Worm (Caenorhabditis elegans) whole organism, midembryonic: ENCODE results near the gene dnj-13.
A peak's percentile ranks its signal among the peaks of the same experiment; 100 is the strongest.

Experiments
- T22C8.4 ChIP-seq: fragments of 200-800 bp; sonication (Bioruptor generic); IDR thresholded peaks from 2 replicates; pipeline ENCODE4 v1.3.6; 2022; ENCODE audit warnings: missing genetic modification characterization, missing compliant biosample characterization
- cog-1 ChIP-seq: sonication (generic microtip); optimal IDR thresholded peaks from 2 replicates; lab custom pipeline; 2016; ENCODE audit warnings: missing genetic modification characterization, missing compliant biosample characterization
- flt-1 ChIP-seq: fragments of 200-800 bp; sonication (Bioruptor generic); IDR thresholded peaks from 2 replicates; pipeline ENCODE4 v1.3.6; 2022; ENCODE audit warnings: missing genetic modification characterization, missing compliant biosample characterization
- klf-2 ChIP-seq: fragments of 200-800 bp; sonication (Bioruptor generic); conservative IDR thresholded peaks from 2 replicates; pipeline ENCODE4 v1.3.6; 2022; ENCODE audit warnings: missing genetic modification reagents, missing genetic modification characterization, missing compliant biosample characterization
- med-1 ChIP-seq: sonication (generic microtip); optimal IDR thresholded peaks from 2 replicates; lab custom pipeline; 2017; ENCODE audit warnings: missing genetic modification characterization, mild to moderate bottlenecking, missing compliant biosample characterization, antibody characterized with exemption, missing genetic modification reagents; ENCODE audit not compliant: insufficient read depth
- ztf-23 ChIP-seq: fragments of 200-800 bp; sonication (Bioruptor generic); IDR thresholded peaks from 2 replicates; pipeline ENCODE4 v1.3.6; 2022; ENCODE audit warnings: missing genetic modification reagents, missing genetic modification characterization, missing compliant biosample characterization

DNA sequence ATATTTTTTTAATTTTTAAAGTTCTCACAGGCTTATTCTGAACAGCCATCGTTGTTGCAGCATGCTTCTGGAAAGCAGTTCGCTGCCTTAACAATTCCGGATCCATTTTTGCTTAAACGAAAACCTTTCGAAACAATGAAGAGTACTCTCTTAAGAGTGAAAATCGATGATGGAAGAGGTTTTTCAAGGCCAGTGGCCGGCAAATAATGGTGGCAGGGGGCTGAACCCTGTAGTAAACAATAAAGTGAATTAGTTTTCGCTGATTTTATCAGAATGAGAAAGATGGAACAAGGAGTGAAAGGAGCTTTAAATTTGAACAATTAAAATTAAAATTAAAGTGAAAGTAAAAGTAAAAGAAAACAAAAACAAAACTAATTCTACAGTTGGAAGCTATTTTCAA is 3.1 kb upstream of the dnj-13 start, which contains the start of gene gtf-2E2:
- TF ChIP-seq flt-1 (no peak), cog-1 (tag; lab: Kevin White, UChicago) (no peak), T22C8.4 (GFP tag; lab: Robert Waterston, UW) (peak; percentile 62), ztf-23 (GFP tag; lab: Robert Waterston, UW) (no peak), klf-2 (no peak), med-1 (no peak)
